Fruit fly (Drosophila melanogaster): ENCODE results near the gene CG14770.

CG14770 gene

DNA sequence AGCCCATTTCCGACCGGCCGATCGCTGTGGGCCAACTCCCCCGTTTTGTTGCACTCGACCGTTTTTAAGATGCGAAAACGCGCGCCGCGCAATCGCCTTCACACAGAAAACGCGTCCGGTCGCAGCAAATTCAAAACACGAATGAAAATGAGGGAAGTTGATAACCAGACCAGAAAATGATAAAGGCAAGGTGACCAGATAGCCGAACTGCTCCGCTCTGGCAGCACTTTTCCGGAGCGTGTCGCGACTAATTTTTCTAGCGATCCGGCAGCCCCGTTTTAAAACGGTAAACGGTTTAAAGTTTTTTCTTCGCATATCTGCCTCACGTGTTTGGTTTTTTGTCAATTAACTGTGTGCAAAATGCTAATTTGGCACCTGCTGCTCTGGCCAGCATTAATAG, 46.8 kb upstream of the CG14770 start, which contains the start of gene DAAM (continued):
- TF ChIP-seq CG7372 (GFP tag; IDR thresholded peaks at IDR 0.05): no peak
- 0 out of 2 replicates have a peak, but pooled peaks have one; percentile 29 for TF ChIP-seq Scr (GFP tag; IDR thresholded peaks at IDR 0.05; ENCODE audit: partially characterized antibody)
- TF ChIP-seq Nf-YC (tag; optimal IDR thresholded peaks at IDR 0.05): no peak
- no peak for TF ChIP-seq ATbp (GFP tag; optimal IDR thresholded peaks at IDR 0.05)
- TF ChIP-seq CG31224 (GFP tag; IDR thresholded peaks at IDR 0.05): no peak
- no peak for TF ChIP-seq nau (GFP tag; optimal IDR thresholded peaks at IDR 0.05)
- TF ChIP-seq ssp (GFP tag; IDR thresholded peaks at IDR 0.05): no peak
- TF ChIP-seq cato (GFP tag; optimal IDR thresholded peaks at IDR 0.05; ENCODE audit: borderline replicate concordance): no peak
- TF ChIP-seq CG4282 (GFP tag; optimal IDR thresholded peaks at IDR 0.05): peak; percentile 28
- TF ChIP-seq Hsf (GFP tag; optimal IDR thresholded peaks at IDR 0.05): peak; percentile 58
- peak; percentile 75 for TF ChIP-seq hkb (optimal IDR thresholded peaks at IDR 0.05)
- peak; percentile 34; the same call in 1 of the 2 replicates for TF ChIP-seq hkb (GFP tag; IDR thresholded peaks at IDR 0.05)
- TF ChIP-seq NfI (GFP tag; optimal IDR thresholded peaks at IDR 0.05): peak; percentile 68
- TF ChIP-seq CG11695 (GFP tag; IDR thresholded peaks at IDR 0.05): no peak
- TF ChIP-seq Lim3 (GFP tag; IDR thresholded peaks at IDR 0.05): no peak
- TF ChIP-seq klu (GFP tag; IDR thresholded peaks at IDR 0.05): no peak
- TF ChIP-seq kay (GFP tag; optimal IDR thresholded peaks at IDR 0.05): no peak
- no peak for TF ChIP-seq HLH54F (GFP tag; optimal IDR thresholded peaks at IDR 0.05)
- peak; percentile 49 for TF ChIP-seq Dref (GFP tag; IDR thresholded peaks at IDR 0.05)
- no peak for TF ChIP-seq br (optimal IDR thresholded peaks at IDR 0.05)
- TF ChIP-seq Eip74EF (GFP tag; optimal IDR thresholded peaks at IDR 0.05): peak in 1 of 2 experiments; percentile 5
- TF ChIP-seq fd64A (GFP tag; optimal IDR thresholded peaks at IDR 0.05): no peak
- no peak for TF ChIP-seq Drgx (GFP tag; IDR thresholded peaks at IDR 0.05)
- TF ChIP-seq emc (GFP tag; optimal IDR thresholded peaks at IDR 0.05): peak; percentile 29
- no peak for TF ChIP-seq gro (GFP tag; optimal IDR thresholded peaks at IDR 0.05)
- TF ChIP-seq pan (optimal IDR thresholded peaks at IDR 0.05): no peak
- no peak for TF ChIP-seq pan (GFP tag; optimal IDR thresholded peaks at IDR 0.05 in 1 of 2, IDR thresholded peaks at IDR 0.05 in 1 of 2)
- no peak for TF ChIP-seq tap (tag; optimal IDR thresholded peaks at IDR 0.05)
- TF ChIP-seq CG8478 (optimal IDR thresholded peaks at IDR 0.05): no peak
- TF ChIP-seq Med (GFP tag): peak; percentile 95
- TF ChIP-seq pb (GFP tag; optimal IDR thresholded peaks at IDR 0.05): no peak
- TF ChIP-seq pum (GFP tag; optimal IDR thresholded peaks at IDR 0.05): no peak
- TF ChIP-seq CG1832 (GFP tag; optimal IDR thresholded peaks at IDR 0.05): no peak
- TF ChIP-seq vvl (GFP tag; IDR thresholded peaks at IDR 0.05): peak; percentile 71
- 0 out of 3 replicates have a peak, but pooled peaks have one; percentile 51 for TF ChIP-seq hb (GFP tag; IDR thresholded peaks at IDR 0.05; ENCODE audit: partially characterized antibody)
- TF ChIP-seq pros (GFP tag; optimal IDR thresholded peaks at IDR 0.05): peak; percentile 24
- peak; percentile 45 for TF ChIP-seq vfl (GFP tag; optimal IDR thresholded peaks at IDR 0.05)
- no peak for TF ChIP-seq Abd-B (GFP tag; optimal IDR thresholded peaks at IDR 0.05)
- no peak for TF ChIP-seq ap (GFP tag; IDR thresholded peaks at IDR 0.05)
- no peak for TF ChIP-seq hth (optimal IDR thresholded peaks at IDR 0.05)
- TF ChIP-seq CG6254 (GFP tag; optimal IDR thresholded peaks at IDR 0.05): no peak
- no peak for TF ChIP-seq CG1792 (GFP tag; optimal IDR thresholded peaks at IDR 0.05)
- no peak for TF ChIP-seq Fer1 (GFP tag; optimal IDR thresholded peaks at IDR 0.05)
- TF ChIP-seq Poxn (GFP tag; IDR thresholded peaks at IDR 0.05): no peak
- peak; percentile 99 for TF ChIP-seq Myb (GFP tag; optimal IDR thresholded peaks at IDR 0.05)
- TF ChIP-seq NFAT (GFP tag; IDR thresholded peaks at IDR 0.05): peak; percentile 69
- no peak for TF ChIP-seq Trl (optimal IDR thresholded peaks at IDR 0.05)
- TF ChIP-seq Trl (GFP tag; optimal IDR thresholded peaks at IDR 0.05): peak; percentile 3
- peak in 1 of 2 experiments; percentile 55 for TF ChIP-seq Hr51 (GFP tag; optimal IDR thresholded peaks at IDR 0.05)
- TF ChIP-seq CG17829 (tag; optimal IDR thresholded peaks at IDR 0.05): peak; percentile 51
- TF ChIP-seq Bgb (GFP tag; IDR thresholded peaks at IDR 0.05; ENCODE audit: partially characterized antibody): peak; percentile 62
- peak; percentile 91 for TF ChIP-seq CG15514 (GFP tag; optimal IDR thresholded peaks at IDR 0.05)
- no peak for TF ChIP-seq vnd (GFP tag; IDR thresholded peaks at IDR 0.05; ENCODE audit: partially characterized antibody)
